Worm (Caenorhabditis elegans): Measurements from ENCODE around the gene F43C1.7.

Gene F43C1.7

ce11 chrIII:4283175-4283574 lies 40.8 kb upstream of the F43C1.7 start:
- no peak for TF ChIP-seq lsy-2 (tag; optimal IDR thresholded peaks at IDR 0.05)
- no peak for TF ChIP-seq nhr-28 (tag; optimal IDR thresholded peaks at IDR 0.05)
- peak; percentile 99 for TF ChIP-seq hlh-1 (tag; optimal IDR thresholded peaks at IDR 0.05)
- TF ChIP-seq unc-62 (GFP tag; optimal IDR thresholded peaks at IDR 0.05): peak; percentile 73
- TF ChIP-seq ztf-11 (tag; optimal IDR thresholded peaks at IDR 0.05): no peak
- no peak for TF ChIP-seq elt-3 (tag; optimal IDR thresholded peaks at IDR 0.05)
- TF ChIP-seq drap-1 (GFP tag; optimal IDR thresholded peaks at IDR 0.05): no peak
- no peak for TF ChIP-seq zip-8 (tag; optimal IDR thresholded peaks at IDR 0.05)
- TF ChIP-seq unc-120 (tag; optimal IDR thresholded peaks at IDR 0.05; ENCODE audit: poor library complexity, severe bottlenecking): peak; percentile 81
- TF ChIP-seq M03D4.4 (tag; optimal IDR thresholded peaks at IDR 0.05): no peak
- TF ChIP-seq ham-2 (GFP tag; optimal IDR thresholded peaks at IDR 0.05): no peak
- peak; percentile 10 for TF ChIP-seq ces-1 (GFP tag; optimal IDR thresholded peaks at IDR 0.05)
- no peak for TF ChIP-seq sem-2 (GFP tag; optimal IDR thresholded peaks at IDR 0.05)
- no peak for TF ChIP-seq nhr-237 (tag; optimal IDR thresholded peaks at IDR 0.05)
- no peak for TF ChIP-seq unc-39 (tag; optimal IDR thresholded peaks at IDR 0.05)
- no peak for TF ChIP-seq sptf-1 (tag; optimal IDR thresholded peaks at IDR 0.05)
- TF ChIP-seq ceh-83 (GFP tag; optimal IDR thresholded peaks at IDR 0.05): no peak
- TF ChIP-seq nhr-12 (tag; optimal IDR thresholded peaks at IDR 0.05): no peak

DNA sequence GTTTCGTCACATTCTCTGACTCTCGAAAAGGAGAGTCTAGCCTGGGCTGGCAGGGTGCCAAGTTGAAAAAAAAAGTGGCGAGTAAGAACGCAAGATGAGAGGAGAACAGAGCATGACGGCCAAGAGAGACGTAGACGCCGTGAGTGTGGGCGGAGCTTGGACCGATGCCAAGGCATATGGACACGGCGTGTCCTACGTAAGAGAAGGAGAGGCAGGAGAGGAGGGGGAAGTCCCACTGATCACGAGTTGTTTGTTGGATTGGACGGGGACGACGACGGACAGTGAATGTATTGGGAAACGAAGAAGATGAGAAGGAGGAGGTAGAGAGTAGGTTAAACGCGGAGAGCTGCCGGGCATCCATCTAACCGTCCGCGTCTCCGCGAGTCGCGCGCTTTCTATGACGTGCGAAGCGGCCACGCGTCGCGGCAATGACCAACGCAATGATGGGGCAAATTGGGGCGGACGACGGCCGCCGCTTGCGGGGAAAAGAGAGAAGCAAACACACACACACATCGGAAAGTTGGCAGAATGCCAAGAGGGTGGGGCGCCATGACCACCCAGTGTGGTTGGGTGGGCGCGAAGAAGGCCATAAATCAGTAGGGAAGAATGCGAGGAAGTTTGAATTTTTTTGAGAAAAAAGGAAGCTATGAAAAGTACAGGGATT lies 39.7 kb upstream of the F43C1.7 start:
- TF ChIP-seq mls-2 (tag; optimal IDR thresholded peaks at IDR 0.05) (peak; percentile 93), zip-8 (tag; optimal IDR thresholded peaks at IDR 0.05) (no peak), hlh-1 (tag; optimal IDR thresholded peaks at IDR 0.05) (peak; percentile 73), ces-1 (GFP tag; optimal IDR thresholded peaks at IDR 0.05) (peak; percentile 91), nhr-2 (tag; optimal IDR thresholded peaks at IDR 0.05) (peak; percentile 65), lsy-2 (tag; optimal IDR thresholded peaks at IDR 0.05) (peak; percentile 68), elt-3 (tag; optimal IDR thresholded peaks at IDR 0.05) (no peak), tbx-8 (GFP tag; optimal IDR thresholded peaks at IDR 0.05) (peak; percentile 61), unc-39 (tag; optimal IDR thresholded peaks at IDR 0.05) (peak; percentile 60), sptf-1 (tag; optimal IDR thresholded peaks at IDR 0.05) (peak; percentile 74), unc-120 (tag; optimal IDR thresholded peaks at IDR 0.05; ENCODE audit: poor library complexity, severe bottlenecking) (peak; percentile 97), ceh-83 (GFP tag; optimal IDR thresholded peaks at IDR 0.05) (no peak), M03D4.4 (tag; optimal IDR thresholded peaks at IDR 0.05) (peak; percentile 81), mab-5 (tag; optimal IDR thresholded peaks at IDR 0.05) (no peak), sem-2 (GFP tag; optimal IDR thresholded peaks at IDR 0.05) (no peak), ztf-11 (tag; optimal IDR thresholded peaks at IDR 0.05) (peak; percentile 81), nhr-12 (tag; optimal IDR thresholded peaks at IDR 0.05) (peak; percentile 86), mep-1 (tag; optimal IDR thresholded peaks at IDR 0.05) (peak; percentile 94), elt-1 (tag; optimal IDR thresholded peaks at IDR 0.05; ENCODE audit: borderline replicate concordance, insufficient read depth) (peak; percentile 48), lin-32 (GFP tag; optimal IDR thresholded peaks at IDR 0.05) (no peak), snpc-4 (tag; optimal IDR thresholded peaks at IDR 0.05) (no peak), unc-62 (GFP tag; optimal IDR thresholded peaks at IDR 0.05) (peak; percentile 99), ceh-43 (GFP tag; optimal IDR thresholded peaks at IDR 0.05) (peak; percentile 69), lin-13 (tag; optimal IDR thresholded peaks at IDR 0.05) (peak; percentile 64), nhr-76 (tag; optimal IDR thresholded peaks at IDR 0.05) (no peak), ham-2 (GFP tag; optimal IDR thresholded peaks at IDR 0.05) (peak; percentile 98), cnd-1 (tag; optimal IDR thresholded peaks at IDR 0.05) (peak; percentile 80), bed-3 (GFP tag; optimal IDR thresholded peaks at IDR 0.05) (no peak), pha-4 (tag; optimal IDR thresholded peaks at IDR 0.05) (peak; percentile 92), nhr-237 (tag; optimal IDR thresholded peaks at IDR 0.05) (peak; percentile 79), nhr-28 (tag; optimal IDR thresholded peaks at IDR 0.05) (no peak), blmp-1 (tag; optimal IDR thresholded peaks at IDR 0.05) (no peak), drap-1 (GFP tag; optimal IDR thresholded peaks at IDR 0.05) (peak; percentile 84), ceh-39 (tag; optimal IDR thresholded peaks at IDR 0.05) (peak; percentile 93), flh-1 (GFP tag; optimal IDR thresholded peaks at IDR 0.05) (peak; percentile 40)
